Worm (Caenorhabditis elegans) whole organism, L2 larva: ENCODE data around the gene F39H12.3.

Source experiments
- C34F6.9 ChIP-seq: fragments of 150-350 bp; optimal IDR thresholded peaks from 2 replicates; lab custom pipeline; 2014; ENCODE audit warnings: missing biosample characterization, missing genetic modification characterization
- F13H6.1 ChIP-seq: sonication (generic microtip); optimal IDR thresholded peaks from 2 replicates; lab custom pipeline; 2016; ENCODE audit warnings: missing genetic modification characterization, missing compliant biosample characterization
- R02D3.7 ChIP-seq: fragments of 150-350 bp; optimal IDR thresholded peaks from 2 replicates; lab custom pipeline; 2014; ENCODE audit warnings: missing biosample characterization, missing genetic modification characterization
- Y55F3AM.14 ChIP-seq: fragments of 200-800 bp; sonication (Bioruptor generic); optimal IDR thresholded peaks from 2 replicates; lab custom pipeline; 2018; ENCODE audit warnings: mild to moderate bottlenecking, missing genetic modification characterization, missing compliant biosample characterization
- ZK546.5 ChIP-seq: sonication (generic microtip); optimal IDR thresholded peaks from 2 replicates; lab custom pipeline; 2017; ENCODE audit warnings: missing biosample characterization, missing genetic modification characterization
- alr-1 ChIP-seq: fragments of 150-350 bp; optimal IDR thresholded peaks from 2 replicates; lab custom pipeline; 2014; ENCODE audit warnings: missing biosample characterization, missing genetic modification characterization
- ama-1 ChIP-seq: fragments of 150-350 bp; optimal IDR thresholded peaks from 2 replicates; lab custom pipeline; 2018; ENCODE audit warnings: inconsistent platforms
- blmp-1 ChIP-seq: sonication (generic microtip); optimal IDR thresholded peaks from 2 replicates; lab custom pipeline; 2017; ENCODE audit warnings: missing genetic modification characterization, mild to moderate bottlenecking, missing compliant biosample characterization, antibody characterized with exemption, moderate library complexity; ENCODE audit not compliant: insufficient read depth
- ceh-82 ChIP-seq: fragments of 150-350 bp; optimal IDR thresholded peaks from 2 replicates; lab custom pipeline; 2014; ENCODE audit warnings: missing biosample characterization, missing genetic modification characterization
- crh-2 ChIP-seq: sonication (generic microtip); optimal IDR thresholded peaks from 2 replicates; lab custom pipeline; 2017; ENCODE audit warnings: missing biosample characterization, missing genetic modification characterization
- egl-27 ChIP-seq: sonication (generic microtip); optimal IDR thresholded peaks from 3 replicates; lab custom pipeline; 2017; ENCODE audit warnings: missing biosample characterization, missing genetic modification reagents, missing genetic modification characterization
- elt-1 ChIP-seq: fragments of 150-350 bp; optimal IDR thresholded peaks from 2 replicates; lab custom pipeline; 2014; ENCODE audit warnings: missing biosample characterization, missing genetic modification characterization
- elt-3 ChIP-seq: sonication (generic microtip); optimal IDR thresholded peaks from 2 replicates; lab custom pipeline; 2017; ENCODE audit warnings: missing biosample characterization, missing genetic modification characterization
- fos-1 ChIP-seq: fragments of 150-350 bp; optimal IDR thresholded peaks from 2 replicates; lab custom pipeline; 2014; ENCODE audit warnings: missing biosample characterization, missing genetic modification characterization
- gmeb-1 ChIP-seq: fragments of 150-350 bp; optimal IDR thresholded peaks from 2 replicates; lab custom pipeline; 2014; ENCODE audit warnings: missing biosample characterization, missing genetic modification characterization
- lin-11 ChIP-seq: fragments of 150-350 bp; sonication (generic microtip); optimal IDR thresholded peaks from 2 replicates; lab custom pipeline; 2014; ENCODE audit warnings: missing biosample characterization, missing genetic modification characterization, inconsistent platforms, mixed read lengths
- lin-13 ChIP-seq: fragments of 150-350 bp; optimal IDR thresholded peaks from 2 replicates; lab custom pipeline; 2014; ENCODE audit warnings: missing biosample characterization, missing genetic modification reagents, missing genetic modification characterization
- lin-39 ChIP-seq: fragments of 150-350 bp; optimal IDR thresholded peaks from 2 replicates; lab custom pipeline; 2014; ENCODE audit warnings: missing biosample characterization, missing genetic modification reagents, missing genetic modification characterization
- lsy-2 ChIP-seq, 2 experiments: fragments of 150-350 bp in 1 of 2; sonication (generic microtip) in 1 of 2; optimal IDR thresholded peaks; 2 replicates each; lab custom pipeline; 2014 to 2017; ENCODE audit warnings: missing biosample characterization in 2 of 2, missing genetic modification characterization in 2 of 2
- mab-5 ChIP-seq: fragments of 150-350 bp; optimal IDR thresholded peaks from 2 replicates; lab custom pipeline; 2014; ENCODE audit warnings: missing biosample characterization, missing genetic modification characterization
- mbf-1 ChIP-seq: sonication (generic microtip); optimal IDR thresholded peaks from 2 replicates; lab custom pipeline; 2017; ENCODE audit warnings: missing biosample characterization, missing genetic modification characterization
- nhr-10 ChIP-seq: sonication (generic microtip); optimal IDR thresholded peaks from 2 replicates; lab custom pipeline; 2017; ENCODE audit warnings: missing biosample characterization, missing genetic modification characterization
- nhr-12 ChIP-seq: fragments of 150-350 bp; optimal IDR thresholded peaks from 2 replicates; lab custom pipeline; 2014; ENCODE audit warnings: missing biosample characterization, missing genetic modification characterization
- nhr-129 ChIP-seq: fragments of 150-350 bp; optimal IDR thresholded peaks from 2 replicates; lab custom pipeline; 2014; ENCODE audit warnings: missing biosample characterization, missing genetic modification characterization
- nhr-21 ChIP-seq: fragments of 150-350 bp; optimal IDR thresholded peaks from 2 replicates; lab custom pipeline; 2014; ENCODE audit warnings: missing biosample characterization, missing genetic modification characterization
- nhr-23 ChIP-seq: fragments of 150-350 bp; optimal IDR thresholded peaks from 2 replicates; lab custom pipeline; 2014; ENCODE audit warnings: missing biosample characterization, missing genetic modification reagents, missing genetic modification characterization
- nhr-25 ChIP-seq: fragments of 150-350 bp; sonication (generic microtip); optimal IDR thresholded peaks from 3 replicates; lab custom pipeline; 2014; ENCODE audit warnings: missing biosample characterization, missing genetic modification characterization
- nhr-6 ChIP-seq: fragments of 150-350 bp; optimal IDR thresholded peaks from 2 replicates; lab custom pipeline; 2014; ENCODE audit warnings: missing biosample characterization, missing genetic modification characterization
- nhr-77 ChIP-seq: fragments of 150-350 bp; optimal IDR thresholded peaks from 2 replicates; lab custom pipeline; 2014; ENCODE audit warnings: missing biosample characterization, missing genetic modification characterization
- sem-4 ChIP-seq: fragments of 150-350 bp; optimal IDR thresholded peaks from 2 replicates; lab custom pipeline; 2014; ENCODE audit warnings: missing biosample characterization, missing genetic modification reagents, missing genetic modification characterization
- sma-3 ChIP-seq: sonication (generic microtip); optimal IDR thresholded peaks from 2 replicates; lab custom pipeline; 2016; ENCODE audit warnings: missing genetic modification reagents, missing genetic modification characterization, missing compliant biosample characterization
- sma-9 ChIP-seq, 2 experiments: fragments of 150-350 bp in 1 of 2; sonication (generic microtip) in 1 of 2; optimal IDR thresholded peaks; 2 replicates each; lab custom pipeline; 2014 to 2016; ENCODE audit warnings: missing genetic modification characterization in 2 of 2, mild to moderate bottlenecking in 1 of 2, missing biosample characterization in 1 of 2, missing compliant biosample characterization in 1 of 2, missing genetic modification reagents in 1 of 2, moderate library complexity in 1 of 2
- snpc-4 ChIP-seq: fragments of 150-350 bp; optimal IDR thresholded peaks from 2 replicates; lab custom pipeline; 2014; ENCODE audit warnings: missing biosample characterization, missing genetic modification characterization
- unc-55 ChIP-seq: fragments of 150-350 bp; sonication (generic microtip); optimal IDR thresholded peaks from 3 replicates; lab custom pipeline; 2014; ENCODE audit warnings: missing biosample characterization, missing genetic modification reagents, missing genetic modification characterization
- zag-1 ChIP-seq: fragments of 150-350 bp; optimal IDR thresholded peaks from 2 replicates; lab custom pipeline; 2014; ENCODE audit warnings: missing biosample characterization, missing genetic modification characterization
- ztf-1 ChIP-seq: fragments of 200-800 bp; sonication (Bioruptor generic); conservative IDR thresholded peaks from 2 replicates; pipeline ENCODE4 v1.3.6; 2022; ENCODE audit warnings: missing genetic modification characterization, missing compliant biosample characterization
- ztf-11 ChIP-seq: sonication (generic microtip); optimal IDR thresholded peaks from 2 replicates; lab custom pipeline; 2017; ENCODE audit warnings: missing biosample characterization, missing genetic modification characterization
- ztf-4 ChIP-seq: fragments of 150-350 bp; optimal IDR thresholded peaks from 2 replicates; lab custom pipeline; 2014; ENCODE audit warnings: missing biosample characterization, missing genetic modification characterization

F39H12.3 gene

ce11 chrX:841393-841792 lies at the start of gene F39H12.3:
F39H12.3 (minus strand) TSS chrX:841493.
- no peak for TF ChIP-seq ceh-82 (tag; lab: Kevin White, UChicago)
- TF ChIP-seq alr-1 (tag; lab: Kevin White, UChicago) = no peak
- TF ChIP-seq nhr-77 (tag; lab: Kevin White, UChicago) = no peak
- no peak for TF ChIP-seq gmeb-1 (tag; lab: Kevin White, UChicago)
- TF ChIP-seq ama-1 (lab: Kevin White, UChicago) = no peak
- no peak for TF ChIP-seq C34F6.9 (tag; lab: Kevin White, UChicago)
- TF ChIP-seq elt-3 = no peak
- no peak for TF ChIP-seq ztf-11 (tag; lab: Kevin White, UChicago)
- TF ChIP-seq zag-1 (tag; lab: Kevin White, UChicago) = no peak
- TF ChIP-seq lin-39 (tag; lab: Kevin White, UChicago) = no peak
- TF ChIP-seq R02D3.7 (tag; lab: Kevin White, UChicago) = no peak
- TF ChIP-seq crh-2 (tag; lab: Kevin White, UChicago) = no peak
- no peak for TF ChIP-seq nhr-10
- no peak for TF ChIP-seq nhr-6
- TF ChIP-seq nhr-25 (tag; lab: Kevin White, UChicago) = no peak
- TF ChIP-seq ztf-1 (GFP tag; lab: Robert Waterston, UW) = no peak
- no peak for TF ChIP-seq fos-1 (tag; lab: Kevin White, UChicago)
- no peak for TF ChIP-seq nhr-12 (tag; lab: Kevin White, UChicago)
- TF ChIP-seq, all 48 proteins: peak for 0

- no peak for TF ChIP-seq Y55F3AM.14 (GFP tag; lab: Kevin White, UChicago)
- TF ChIP-seq, all 48 proteins: peak for 0
Observed at ce11 chrX:888294-888693, 47.0 kb upstream of the F39H12.3 start, which contains the start of gene mam-1. mam-1 (minus strand) TSS chrX:888394.

- no peak for TF ChIP-seq C34F6.9 (tag; lab: Kevin White, UChicago)
- TF ChIP-seq lin-11 = peak; percentile 31
- no peak for TF ChIP-seq ceh-82 (tag; lab: Kevin White, UChicago)
- no peak for TF ChIP-seq Y55F3AM.14 (GFP tag; lab: Kevin White, UChicago)
- no peak for TF ChIP-seq zag-1 (tag; lab: Kevin White, UChicago)
- TF ChIP-seq nhr-77 (tag; lab: Kevin White, UChicago) = no peak
Observed at ce11 chrX:880367-880766, 39.1 kb upstream of the F39H12.3 start, which contains the start of gene ZC13.2. ZC13.2 (plus strand) TSS chrX:880667.

- TF ChIP-seq elt-1 (tag; lab: Kevin White, UChicago) (no peak), nhr-21 (tag; lab: Kevin White, UChicago) (no peak), ZK546.5 (tag; lab: Kevin White, UChicago) (no peak), lin-11 (peak; percentile 33), nhr-23 (tag; lab: Kevin White, UChicago) (no peak), crh-2 (tag; lab: Kevin White, UChicago) (peak; percentile 64), egl-27 (tag; lab: Kevin White, UChicago) (peak; percentile 4), nhr-25 (tag; lab: Kevin White, UChicago) (peak; percentile 69), F13H6.1 (peak; percentile 40), nhr-129 (tag; lab: Kevin White, UChicago) (peak; percentile 94), fos-1 (tag; lab: Kevin White, UChicago) (peak; percentile 85), sem-4 (peak; percentile 55), R02D3.7 (tag; lab: Kevin White, UChicago) (no peak), C34F6.9 (tag; lab: Kevin White, UChicago) (peak; percentile 87), snpc-4 (tag; lab: Kevin White, UChicago) (peak; percentile 4), ztf-11 (tag; lab: Kevin White, UChicago) (no peak), ama-1 (lab: Kevin White, UChicago) (no peak), nhr-12 (tag; lab: Kevin White, UChicago) (no peak), mab-5 (no peak), unc-55 (GFP tag; lab: Kevin White, UChicago) (peak; percentile 80), lin-13 (GFP tag; lab: Kevin White, UChicago) (peak; percentile 75), ceh-82 (tag; lab: Kevin White, UChicago) (no peak), nhr-10 (no peak), sma-3 (GFP tag; lab: Kevin White, UChicago) (peak; percentile 55), zag-1 (tag; lab: Kevin White, UChicago) (peak; percentile 38), nhr-6 (no peak), sma-9 (GFP tag; optimal IDR thresholded peaks at IDR 0.05; lab: Kevin White, UChicago) (peak; percentile 60), sma-9 (tag; optimal IDR thresholded peaks at IDR 0.05; lab: Kevin White, UChicago) (no peak), ztf-4 (tag; lab: Kevin White, UChicago) (no peak), blmp-1 (tag; lab: Kevin White, UChicago) (peak; percentile 92), lsy-2 (tag; optimal IDR thresholded peaks at IDR 0.05; lab: Kevin White, UChicago) (peak; percentile 6 to 67), gmeb-1 (tag; lab: Kevin White, UChicago) (peak; percentile 35), mbf-1 (tag; lab: Kevin White, UChicago) (no peak)
Observed at ce11 chrX:876935-877334, 35.6 kb upstream of the F39H12.3 start, which contains the start of gene ZC13.1. ZC13.1 (plus strand) TSS chrX:877239.
